Fruit fly (Drosophila melanogaster) whole organism, embryonic: ENCODE measurements around the gene CG3635.

Source experiments
- CG11085 ChIP-seq: fragments of 200-800 bp; sonication (Bioruptor generic); IDR thresholded peaks from 2 replicates; pipeline ENCODE4 v1.3.6; 2022; ENCODE audit warnings: missing biosample characterization, missing genetic modification characterization
- CG12155 ChIP-seq: fragments of 200-800 bp; sonication (Bioruptor generic); optimal IDR thresholded peaks from 3 replicates; lab custom pipeline; 2016; ENCODE audit warnings: missing biosample characterization, missing genetic modification characterization
- CG2199 ChIP-seq: fragments of 200-800 bp; sonication (Bioruptor generic); IDR thresholded peaks from 3 replicates; pipeline ENCODE4 v1.3.6; 2022; ENCODE audit warnings: missing biosample characterization, missing genetic modification characterization
- CG6272 ChIP-seq: fragments of 200-800 bp; sonication (Bioruptor generic); IDR thresholded peaks from 2 replicates; pipeline ENCODE4 v1.3.6; 2022; ENCODE audit warnings: missing biosample characterization, missing genetic modification characterization
- CG9876 ChIP-seq: fragments of 200-800 bp; sonication (Bioruptor generic); optimal IDR thresholded peaks from 2 replicates; lab custom pipeline; 2016; ENCODE audit warnings: missing biosample characterization, missing genetic modification characterization
- bab2 ChIP-seq: fragments of 200-800 bp; sonication (Bioruptor generic); optimal IDR thresholded peaks from 2 replicates; lab custom pipeline; 2016; ENCODE audit warnings: missing biosample characterization, missing genetic modification characterization
- bcd ChIP-seq: fragments of 200-800 bp; sonication (Bioruptor generic); optimal IDR thresholded peaks from 2 replicates; lab custom pipeline; 2017; ENCODE audit warnings: missing biosample characterization, mild to moderate bottlenecking, missing genetic modification characterization
- croc ChIP-seq: fragments of 200-800 bp; sonication (Bioruptor generic); conservative IDR thresholded peaks from 3 replicates; pipeline ENCODE4 v1.3.6; 2022; ENCODE audit warnings: missing biosample characterization, missing genetic modification characterization

DNA sequence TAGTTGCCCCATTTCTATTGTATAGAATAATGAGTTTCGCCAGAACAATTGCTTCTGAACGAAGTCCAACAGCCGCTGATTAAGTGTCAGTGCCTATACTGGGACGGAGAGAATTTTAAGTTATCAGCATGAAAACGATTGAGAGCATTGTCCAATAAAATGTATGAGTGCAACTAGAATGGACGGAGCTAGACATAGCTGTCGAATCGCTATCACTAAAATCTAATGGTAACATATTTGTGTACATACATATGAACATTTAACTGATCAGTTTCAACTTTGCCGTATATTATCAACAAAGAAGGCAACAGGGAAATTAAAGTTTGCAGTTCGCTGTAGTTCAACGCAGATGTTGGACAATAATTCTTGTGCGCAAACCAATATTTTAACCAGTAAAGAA, at the start of gene CG3635:
- TF ChIP-seq CG9876 (GFP tag; lab: Kevin White, UChicago): no peak
- no peak for TF ChIP-seq CG6272 (GFP tag; lab: Robert Waterston, UW)
- no peak for TF ChIP-seq CG12155 (GFP tag; lab: Kevin White, UChicago)
- TF ChIP-seq CG11085 (GFP tag; lab: Robert Waterston, UW): no peak
- no peak for TF ChIP-seq bcd (GFP tag; lab: Kevin White, UChicago)
- TF ChIP-seq CG2199: peak; percentile 87; the same call in 2 of the 3 replicates
- no peak for TF ChIP-seq croc (GFP tag; lab: Robert Waterston, UW)
- no peak for TF ChIP-seq bab2 (GFP tag; lab: Kevin White, UChicago)
